Worm (Caenorhabditis elegans): ENCODE results near the gene B0222.11.

B0222.11 gene

ce11 chrV:9212499-9212898, 44.5 kb upstream of the B0222.11 start (continued):
- TF ChIP-seq hpl-2 (GFP tag; optimal IDR thresholded peaks at IDR 0.05) = no peak
- peak; percentile 9 for TF ChIP-seq vab-15 (tag; optimal IDR thresholded peaks at IDR 0.05)
- TF ChIP-seq nhr-19 (GFP tag; conservative IDR thresholded peaks at IDR 0.05) = no peak
- TF ChIP-seq nhr-71 (tag; optimal IDR thresholded peaks at IDR 0.05) = peak; percentile 59
- TF ChIP-seq lin-39 (tag; optimal IDR thresholded peaks at IDR 0.05) = no peak
- TF ChIP-seq mef-2 (tag; optimal IDR thresholded peaks at IDR 0.05) = no peak
- TF ChIP-seq aly-2 (tag; optimal IDR thresholded peaks at IDR 0.05) = no peak
- TF ChIP-seq tlp-1 (tag; optimal IDR thresholded peaks at IDR 0.05) = no peak
- no peak for TF ChIP-seq dsc-1 (tag; optimal IDR thresholded peaks at IDR 0.05)
- TF ChIP-seq zip-4 (GFP tag; optimal IDR thresholded peaks at IDR 0.05) = no peak
- TF ChIP-seq ceh-88 (GFP tag; IDR thresholded peaks at IDR 0.05) = no peak
- no peak for TF ChIP-seq nhr-12 (tag; optimal IDR thresholded peaks at IDR 0.05)
- no peak for TF ChIP-seq unc-98 (GFP tag; IDR thresholded peaks at IDR 0.05)
- TF ChIP-seq efl-3 (GFP tag; optimal IDR thresholded peaks at IDR 0.05) = no peak
- no peak for TF ChIP-seq unc-30 (tag; optimal IDR thresholded peaks at IDR 0.05)
- no peak for TF ChIP-seq alr-1 (tag; optimal IDR thresholded peaks at IDR 0.05; ENCODE audit: borderline replicate concordance)
- TF ChIP-seq unc-86 (tag; optimal IDR thresholded peaks at IDR 0.05) = no peak
- no peak for TF ChIP-seq ztf-11 (tag; optimal IDR thresholded peaks at IDR 0.05)
- no peak for TF ChIP-seq ceh-8 (GFP tag; optimal IDR thresholded peaks at IDR 0.05)
- peak; percentile 70 for TF ChIP-seq blmp-1 (tag; optimal IDR thresholded peaks at IDR 0.05)
- no peak for TF ChIP-seq isw-1 (GFP tag; IDR thresholded peaks at IDR 0.05)
- TF ChIP-seq ces-1 (GFP tag; optimal IDR thresholded peaks at IDR 0.05) = no peak
- TF ChIP-seq tbx-2 (tag; optimal IDR thresholded peaks at IDR 0.05) = peak; percentile 5
- TF ChIP-seq nhr-47 (tag; optimal IDR thresholded peaks at IDR 0.05) = peak; percentile 38
- TF ChIP-seq ztf-4 (tag; optimal IDR thresholded peaks at IDR 0.05) = no peak
- TF ChIP-seq nhr-20 (tag; optimal IDR thresholded peaks at IDR 0.05) = peak; percentile 65
- peak; percentile 68 for TF ChIP-seq lin-15B (tag; optimal IDR thresholded peaks at IDR 0.05)
- TF ChIP-seq hlh-4 (tag; optimal IDR thresholded peaks at IDR 0.05) = no peak
- peak; percentile 73 for TF ChIP-seq C16A3.4 (tag; optimal IDR thresholded peaks at IDR 0.05)
- TF ChIP-seq sox-4 (tag; optimal IDR thresholded peaks at IDR 0.05) = no peak
- no peak for TF ChIP-seq nhr-76 (tag; optimal IDR thresholded peaks at IDR 0.05)
- TF ChIP-seq ama-1 (optimal IDR thresholded peaks at IDR 0.05) = no peak
- TF ChIP-seq ceh-82 (tag; optimal IDR thresholded peaks at IDR 0.05) = peak in 2 of 3 experiments; percentile 18 to 72
- no peak for TF ChIP-seq unc-130 (tag; optimal IDR thresholded peaks at IDR 0.05)
- TF ChIP-seq egl-13 (tag; optimal IDR thresholded peaks at IDR 0.05) = no peak
- no peak for TF ChIP-seq fkh-10 (GFP tag; optimal IDR thresholded peaks at IDR 0.05)
- TF ChIP-seq nhr-28 (tag; optimal IDR thresholded peaks at IDR 0.05) = no peak
- no peak for TF ChIP-seq mab-9 (GFP tag; IDR thresholded peaks at IDR 0.05)
- TF ChIP-seq ets-5 (GFP tag; IDR thresholded peaks at IDR 0.05) = no peak
- TF ChIP-seq F16B12.6 (tag; optimal IDR thresholded peaks at IDR 0.05) = no peak
- no peak for TF ChIP-seq C04F5.9 (tag; optimal IDR thresholded peaks at IDR 0.05)
- peak in 1 of 6 experiments; percentile 48 for TF ChIP-seq elt-3 (tag; optimal IDR thresholded peaks at IDR 0.05)
- TF ChIP-seq jun-1 (tag; optimal IDR thresholded peaks at IDR 0.05) = no peak
- TF ChIP-seq nhr-11 (tag; optimal IDR thresholded peaks at IDR 0.05) = no peak
- TF ChIP-seq egl-27 (tag; optimal IDR thresholded peaks at IDR 0.05) = no peak
- no peak for TF ChIP-seq pax-3 (tag; optimal IDR thresholded peaks at IDR 0.05)
- peak; percentile 90 for TF ChIP-seq lin-14 (GFP tag; optimal IDR thresholded peaks at IDR 0.05)
- TF ChIP-seq unc-62 (GFP tag; optimal IDR thresholded peaks at IDR 0.05) = no peak
- no peak for TF ChIP-seq sptf-1 (tag; optimal IDR thresholded peaks at IDR 0.05)
- peak; percentile 23 for TF ChIP-seq xbp-1 (tag; optimal IDR thresholded peaks at IDR 0.05)
- peak; percentile 48 to 84 for TF ChIP-seq lsy-2 (tag; optimal IDR thresholded peaks at IDR 0.05)
- TF ChIP-seq fkh-8 (tag; optimal IDR thresholded peaks at IDR 0.05) = no peak
- TF ChIP-seq mep-1 (tag; optimal IDR thresholded peaks at IDR 0.05) = peak; percentile 91
- TF ChIP-seq hlh-17 (GFP tag; optimal IDR thresholded peaks at IDR 0.05; ENCODE audit: borderline replicate concordance) = no peak
- TF ChIP-seq nhr-77 (tag; optimal IDR thresholded peaks at IDR 0.05) = no peak
